Fruit fly (Drosophila melanogaster) whole organism: ENCODE measurements around the gene ftz.

Experiments used
- CG8478 ChIP-seq: fragments of >200 bp; optimal IDR thresholded peaks from 2 replicates; lab custom pipeline; 2018; ENCODE audit warnings: inconsistent platforms
- Dll ChIP-seq: fragments of >200 bp; optimal IDR thresholded peaks from 2 replicates; lab custom pipeline; 2017
- EcR ChIP-seq, 2 experiments: fragments of >200 bp; optimal IDR thresholded peaks; 2 replicates each; lab custom pipeline; 2017; ENCODE audit warnings: missing biosample characterization in 2 of 2, missing genetic modification characterization in 2 of 2, missing genetic modification reagents in 2 of 2
- pan ChIP-seq: fragments of >200 bp; optimal IDR thresholded peaks from 2 replicates; lab custom pipeline; 2017
- psq ChIP-seq: fragments of >200 bp; optimal IDR thresholded peaks from 2 replicates; lab custom pipeline; 2017
- usp ChIP-seq: fragments of >200 bp; optimal IDR thresholded peaks from 2 replicates; lab custom pipeline; 2017; ENCODE audit warnings: missing biosample characterization, missing genetic modification characterization, mixed read lengths

ftz gene

DNA sequence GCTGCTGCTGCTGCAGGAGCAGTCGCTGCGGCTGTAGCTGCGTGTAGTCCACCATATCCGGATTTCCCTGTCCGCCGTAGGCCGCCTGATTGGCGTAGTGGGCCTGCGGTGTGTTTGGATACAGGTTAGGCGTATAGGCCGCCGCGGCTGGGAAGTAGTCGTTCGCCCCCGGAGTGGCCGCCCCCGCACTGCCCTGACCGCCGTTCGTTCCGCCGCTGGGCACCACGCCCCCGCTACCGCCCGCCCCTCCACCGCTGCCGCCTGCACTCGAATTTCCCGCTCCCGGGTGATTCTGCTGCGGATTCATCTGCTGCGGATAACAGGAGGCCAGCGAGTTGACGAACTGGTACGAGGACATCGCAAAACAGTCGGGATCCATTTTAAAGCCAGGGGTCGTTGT, 22.3 kb upstream of the ftz start:
- TF ChIP-seq pan (lab: Kevin White, UChicago) (no peak), psq (lab: Kevin White, UChicago) (no peak), usp (GFP tag; lab: Kevin White, UChicago) (no peak), EcR (GFP tag; optimal IDR thresholded peaks at IDR 0.05; lab: Kevin White, UChicago) (no peak), Dll (lab: Kevin White, UChicago) (no peak), CG8478 (lab: Kevin White, UChicago) (no peak)

DNA sequence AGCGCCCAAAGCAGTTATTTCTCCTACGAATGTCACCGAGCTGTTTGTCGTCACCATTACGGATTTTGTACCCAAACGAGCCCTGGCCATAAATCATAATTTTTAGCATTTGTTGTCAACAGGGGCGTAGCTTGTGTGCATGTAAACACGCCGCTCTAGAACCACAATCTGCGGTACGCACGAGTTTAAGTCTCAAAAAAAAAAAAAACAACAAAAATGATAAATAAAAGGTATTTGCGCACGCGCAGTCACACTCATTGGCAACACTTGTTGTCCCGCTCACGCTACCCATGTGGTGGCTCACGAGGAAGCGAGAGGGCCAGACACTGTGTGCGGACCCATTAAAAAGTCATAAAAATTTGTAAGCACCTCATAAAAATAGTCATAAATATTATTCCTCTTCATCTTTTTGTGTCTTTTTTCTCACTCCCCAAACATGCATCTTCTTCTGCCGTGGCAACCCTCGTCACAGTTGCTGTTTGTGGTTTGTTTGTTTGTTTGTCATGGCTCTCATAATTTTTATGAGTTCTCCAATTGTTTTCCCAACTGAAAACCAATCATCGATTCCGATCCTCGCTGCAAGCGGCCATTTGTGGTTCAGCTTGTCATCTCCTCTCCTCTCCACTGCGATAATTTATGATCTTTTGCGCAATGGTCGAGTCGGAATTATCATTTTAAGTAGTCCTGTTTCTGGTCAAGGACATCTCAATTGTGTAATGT, 18.5 kb upstream of the ftz start:
- TF ChIP-seq EcR (GFP tag; optimal IDR thresholded peaks at IDR 0.05; lab: Kevin White, UChicago) (no peak), psq (lab: Kevin White, UChicago) (no peak), Dll (lab: Kevin White, UChicago) (no peak)

DNA sequence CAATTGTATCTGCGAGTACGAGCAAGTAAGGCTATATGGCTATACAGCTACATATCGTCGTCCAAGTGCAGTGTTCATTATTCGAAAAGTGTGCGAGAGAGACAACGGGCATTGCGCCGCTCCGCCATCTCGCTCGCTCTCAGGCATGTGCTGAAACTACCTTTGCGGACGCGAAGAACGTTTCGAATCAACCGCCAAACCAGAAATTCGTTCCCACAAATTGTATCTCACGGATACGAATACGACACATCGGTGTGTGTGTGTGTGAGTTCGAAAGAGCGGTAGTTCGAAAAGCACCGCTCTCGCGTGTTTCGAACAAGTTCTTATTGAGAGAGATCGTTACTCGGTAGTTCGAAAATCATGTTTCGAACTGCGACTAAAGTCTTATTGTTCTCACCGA, 15.5 kb upstream of the ftz start:
- TF ChIP-seq CG8478 (lab: Kevin White, UChicago) (peak; percentile 78), EcR (GFP tag; optimal IDR thresholded peaks at IDR 0.05; lab: Kevin White, UChicago) (no peak), psq (lab: Kevin White, UChicago) (no peak)

DNA sequence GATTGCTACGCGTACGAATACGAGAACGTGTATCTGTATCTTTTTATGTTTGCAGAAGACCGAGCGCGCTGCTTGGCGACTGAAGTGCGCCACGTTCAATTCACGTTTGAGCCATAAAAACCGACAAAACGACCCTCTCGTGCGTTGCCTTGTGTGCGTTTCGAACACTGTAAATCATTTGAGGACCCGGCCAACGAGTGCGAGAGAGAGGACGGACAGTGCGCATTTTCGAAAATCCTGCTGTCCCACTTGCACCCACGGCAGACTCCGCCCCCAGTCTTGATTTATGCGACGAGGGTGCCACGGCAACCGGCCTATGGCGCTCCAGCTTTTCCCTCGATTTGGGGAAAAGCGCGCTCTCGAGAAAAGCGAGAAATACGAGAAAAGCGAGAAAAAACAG, 14.3 kb upstream of the ftz start, which contains the start of gene Scr:
Scr (minus strand) TSS at position 116 of the 400 bp plus-strand sequence.
- TF ChIP-seq pan (lab: Kevin White, UChicago) = no peak
- TF ChIP-seq CG8478 (lab: Kevin White, UChicago) = no peak
- TF ChIP-seq Dll (lab: Kevin White, UChicago) = no peak
- no peak for TF ChIP-seq EcR (GFP tag; optimal IDR thresholded peaks at IDR 0.05; lab: Kevin White, UChicago)
- no peak for TF ChIP-seq psq (lab: Kevin White, UChicago)
- TF ChIP-seq usp (GFP tag; lab: Kevin White, UChicago) = no peak

DNA sequence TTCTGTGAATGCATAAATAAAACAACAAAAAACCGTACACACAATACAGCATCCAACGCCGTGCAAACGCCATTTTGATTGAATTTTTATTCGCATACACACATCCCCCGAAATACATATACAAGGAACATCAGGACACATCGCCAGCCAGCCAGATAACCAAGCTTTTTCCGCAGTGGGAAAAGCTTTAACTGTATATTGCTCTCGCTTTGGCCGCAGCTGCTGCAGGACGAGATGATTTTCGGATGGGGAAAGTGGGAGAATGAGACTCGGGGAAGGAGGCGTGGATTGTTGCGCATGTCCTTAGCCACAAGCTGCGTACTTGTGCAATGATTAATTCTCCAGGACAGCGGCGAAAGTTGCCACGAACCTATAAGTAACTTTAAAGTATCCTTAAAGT, 11.1 kb upstream of the ftz start:
- no peak for TF ChIP-seq pan (lab: Kevin White, UChicago)
- TF ChIP-seq CG8478 (lab: Kevin White, UChicago) = no peak
- no peak for TF ChIP-seq EcR (GFP tag; optimal IDR thresholded peaks at IDR 0.05; lab: Kevin White, UChicago)
- TF ChIP-seq psq (lab: Kevin White, UChicago) = no peak
- no peak for TF ChIP-seq usp (GFP tag; lab: Kevin White, UChicago)
- TF ChIP-seq Dll (lab: Kevin White, UChicago) = no peak

DNA sequence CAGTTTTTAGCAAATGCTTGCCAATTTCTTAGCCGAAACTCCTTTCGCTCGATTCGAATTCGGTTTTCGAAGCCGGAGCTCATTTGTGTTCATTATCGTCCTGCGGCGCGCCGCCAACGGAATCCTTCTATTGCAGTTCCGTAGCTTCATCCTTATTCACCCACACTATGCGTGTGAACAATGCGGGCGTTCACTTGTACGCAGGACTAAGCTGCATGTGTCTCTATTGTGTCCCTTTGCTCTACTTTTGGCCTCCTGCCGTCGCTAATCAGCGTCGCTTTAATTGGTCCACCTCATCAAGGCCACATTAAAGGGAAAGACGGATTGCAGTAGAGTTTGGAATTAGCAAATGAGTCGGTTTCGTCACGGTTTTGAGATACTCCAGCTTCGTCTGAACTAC, 10.5 kb upstream of the ftz start:
- TF ChIP-seq usp (GFP tag; lab: Kevin White, UChicago) (no peak), EcR (GFP tag; optimal IDR thresholded peaks at IDR 0.05; lab: Kevin White, UChicago) (no peak), CG8478 (lab: Kevin White, UChicago) (no peak), pan (lab: Kevin White, UChicago) (no peak), Dll (lab: Kevin White, UChicago) (no peak), psq (lab: Kevin White, UChicago) (no peak)

DNA sequence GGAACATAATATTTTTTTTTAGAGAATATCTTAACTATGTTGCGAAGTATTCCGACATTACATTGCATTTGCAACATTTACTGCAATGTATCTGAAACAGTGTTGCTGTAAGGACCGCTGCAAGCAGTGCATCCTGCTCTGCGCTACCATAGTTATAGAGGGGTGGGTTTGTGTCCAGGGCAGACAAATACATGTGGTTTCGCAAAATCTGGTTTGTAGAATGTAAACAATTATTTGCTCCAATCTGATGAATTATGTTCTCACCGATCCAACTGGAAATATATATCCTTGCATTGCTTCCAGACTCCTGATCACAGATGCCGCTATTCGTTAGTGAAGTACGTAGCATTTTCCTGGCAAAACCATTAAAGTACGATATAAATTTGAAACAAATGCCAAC, 9.8 kb upstream of the ftz start:
- TF ChIP-seq EcR (GFP tag; optimal IDR thresholded peaks at IDR 0.05; lab: Kevin White, UChicago) (no peak), CG8478 (lab: Kevin White, UChicago) (no peak), Dll (lab: Kevin White, UChicago) (no peak), psq (lab: Kevin White, UChicago) (no peak), pan (lab: Kevin White, UChicago) (no peak), usp (GFP tag; lab: Kevin White, UChicago) (no peak)

DNA sequence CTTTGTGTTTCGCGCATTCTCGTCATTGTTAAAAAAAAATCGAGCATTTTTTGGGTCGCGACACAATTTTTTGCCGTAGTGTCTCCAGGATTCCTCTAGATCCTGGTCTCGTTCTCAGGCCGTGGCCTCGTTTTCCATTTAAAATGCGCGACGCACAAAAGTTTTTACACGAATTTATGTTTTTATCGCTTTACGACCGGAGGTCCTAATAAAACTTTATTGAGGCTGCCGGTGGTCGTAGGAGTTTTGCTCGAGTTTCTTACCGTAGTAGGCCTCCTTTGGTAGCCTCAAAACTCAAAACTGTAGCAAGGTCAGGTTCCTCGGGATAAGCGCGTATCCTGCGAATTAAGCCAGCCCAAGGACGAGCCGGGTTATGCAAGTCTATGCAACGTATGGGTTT, 6.7 kb upstream of the ftz start:
- TF ChIP-seq pan (lab: Kevin White, UChicago) = no peak
- TF ChIP-seq Dll (lab: Kevin White, UChicago) = no peak
- no peak for TF ChIP-seq EcR (GFP tag; optimal IDR thresholded peaks at IDR 0.05; lab: Kevin White, UChicago)
- TF ChIP-seq usp (GFP tag; lab: Kevin White, UChicago) = no peak
- no peak for TF ChIP-seq CG8478 (lab: Kevin White, UChicago)
- no peak for TF ChIP-seq psq (lab: Kevin White, UChicago)

DNA sequence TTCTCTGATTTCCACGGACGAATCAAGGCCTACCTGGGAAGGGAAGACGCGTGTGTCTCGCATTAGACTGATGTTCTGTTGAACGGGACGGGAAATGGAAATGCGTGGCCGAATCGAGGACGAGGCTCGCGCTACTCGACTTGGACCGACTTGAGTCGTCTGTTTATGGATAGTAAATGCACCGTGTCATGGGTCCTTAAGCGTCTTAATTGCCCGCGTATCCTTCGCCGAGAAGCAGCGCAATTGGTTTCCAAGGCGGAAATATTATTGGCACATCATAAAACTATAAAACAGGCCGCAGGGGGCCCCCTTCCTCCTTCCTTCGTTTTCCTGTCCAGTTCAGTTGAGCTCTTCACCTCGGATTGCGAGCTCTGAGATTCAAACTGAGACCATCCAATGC, 5.1 kb upstream of the ftz start:
- TF ChIP-seq Dll (lab: Kevin White, UChicago) (no peak), CG8478 (lab: Kevin White, UChicago) (no peak), psq (lab: Kevin White, UChicago) (no peak), usp (GFP tag; lab: Kevin White, UChicago) (no peak), pan (lab: Kevin White, UChicago) (no peak), EcR (GFP tag; optimal IDR thresholded peaks at IDR 0.05; lab: Kevin White, UChicago) (no peak)

DNA sequence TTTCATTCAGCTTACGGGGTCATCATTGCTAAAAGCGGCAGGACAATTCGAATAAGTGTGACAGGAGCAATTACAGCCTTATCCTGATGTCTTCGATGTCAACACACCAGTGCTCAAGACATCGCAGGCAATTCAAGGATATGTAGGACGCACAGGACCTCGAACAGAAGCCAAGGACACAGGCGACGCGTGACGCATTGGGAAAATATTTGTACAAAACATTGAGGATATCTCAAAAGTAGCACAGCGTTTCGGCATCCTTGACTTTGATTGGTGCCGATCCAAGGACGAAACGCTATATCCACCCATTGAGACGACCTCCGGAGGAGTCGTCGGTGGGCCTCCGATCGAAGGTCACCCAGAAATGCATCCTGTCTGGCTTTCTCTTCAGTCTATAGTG, 4.1 kb upstream of the ftz start:
- TF ChIP-seq pan (lab: Kevin White, UChicago) (no peak), EcR (GFP tag; optimal IDR thresholded peaks at IDR 0.05; lab: Kevin White, UChicago) (no peak), usp (GFP tag; lab: Kevin White, UChicago) (no peak), psq (lab: Kevin White, UChicago) (no peak), CG8478 (lab: Kevin White, UChicago) (no peak), Dll (lab: Kevin White, UChicago) (no peak)

DNA sequence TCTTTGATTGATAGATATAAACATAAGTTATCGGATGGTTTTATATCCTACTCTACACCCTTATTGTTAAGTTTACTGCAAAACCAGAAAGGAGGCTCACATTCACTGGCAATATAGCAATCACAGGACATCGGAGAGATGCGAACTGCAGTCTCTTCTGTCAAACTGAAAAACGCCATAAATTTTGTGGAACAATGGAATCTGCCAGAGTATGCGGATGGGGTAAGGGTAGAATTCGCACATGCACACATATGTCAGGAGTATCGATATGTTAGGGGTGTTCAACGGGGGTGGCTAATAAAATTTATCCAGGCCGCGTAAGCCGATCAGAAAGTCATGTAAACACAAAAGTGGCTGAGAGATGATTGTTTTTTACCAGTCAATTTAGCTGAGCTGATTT, 1.5 kb upstream of the ftz start:
- no peak for TF ChIP-seq EcR (GFP tag; optimal IDR thresholded peaks at IDR 0.05; lab: Kevin White, UChicago)
- no peak for TF ChIP-seq pan (lab: Kevin White, UChicago)
- TF ChIP-seq CG8478 (lab: Kevin White, UChicago) = no peak
- TF ChIP-seq usp (GFP tag; lab: Kevin White, UChicago) = no peak
- no peak for TF ChIP-seq Dll (lab: Kevin White, UChicago)
- no peak for TF ChIP-seq psq (lab: Kevin White, UChicago)

DNA sequence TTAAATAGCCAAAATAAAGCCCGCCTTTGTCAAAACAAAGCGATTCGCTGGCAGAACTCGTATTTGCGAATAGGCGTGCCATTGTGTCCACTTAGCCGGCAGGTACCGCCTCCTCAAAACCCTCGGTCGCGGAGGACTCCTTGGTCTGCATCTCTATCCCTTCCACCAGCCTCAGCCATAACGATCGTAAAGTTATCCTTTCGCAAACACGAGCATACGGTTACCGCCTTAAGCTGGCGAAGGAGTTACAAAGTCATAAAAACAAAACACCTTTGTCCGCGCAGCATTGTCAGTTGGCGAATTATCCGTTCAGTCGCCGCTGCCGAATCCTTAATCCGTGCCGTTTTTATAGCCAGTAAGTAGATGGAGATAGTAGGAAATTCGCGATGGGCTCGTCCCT, 4.1 kb downstream of the ftz start:
- TF ChIP-seq usp (GFP tag; lab: Kevin White, UChicago) (no peak), pan (lab: Kevin White, UChicago) (no peak), Dll (lab: Kevin White, UChicago) (no peak), CG8478 (lab: Kevin White, UChicago) (no peak), psq (lab: Kevin White, UChicago) (no peak), EcR (GFP tag; optimal IDR thresholded peaks at IDR 0.05; lab: Kevin White, UChicago) (no peak)
